Worm (Caenorhabditis elegans) whole organism, L4 larva: ENCODE data around the gene F52B10.3.

Source experiments
- D1046.2 ChIP-seq: fragments of 200-800 bp; sonication (Bioruptor generic); IDR thresholded peaks from 2 replicates; pipeline ENCODE4 v1.3.6; 2022; ENCODE audit warnings: missing genetic modification characterization, missing compliant biosample characterization
- F26F4.8 ChIP-seq: fragments of 200-800 bp; sonication (Bioruptor generic); conservative IDR thresholded peaks from 2 replicates; pipeline ENCODE4 v1.3.6; 2022; ENCODE audit warnings: missing genetic modification characterization, missing compliant biosample characterization
- F49E8.2 ChIP-seq: sonication (generic microtip); optimal IDR thresholded peaks from 2 replicates; lab custom pipeline; 2016; ENCODE audit warnings: missing compliant biosample characterization, mild to moderate bottlenecking, missing genetic modification characterization, borderline replicate concordance
- R02D3.7 ChIP-seq: fragments of 150-350 bp; sonication (generic microtip); optimal IDR thresholded peaks from 3 replicates; lab custom pipeline; 2014; ENCODE audit warnings: missing biosample characterization, missing genetic modification characterization
- T20F7.1 ChIP-seq: fragments of 200-800 bp; sonication (Bioruptor generic); optimal IDR thresholded peaks from 2 replicates; lab custom pipeline; 2018; ENCODE audit warnings: mild to moderate bottlenecking, missing genetic modification characterization, missing compliant biosample characterization
- T26A8.4 ChIP-seq: fragments of 200-800 bp; sonication (Bioruptor generic); IDR thresholded peaks from 2 replicates; pipeline ENCODE4 v1.3.6; 2022; ENCODE audit warnings: missing genetic modification characterization, missing compliant biosample characterization
- Y105C5A.15 ChIP-seq: fragments of 200-800 bp; sonication (Bioruptor generic); IDR thresholded peaks from 2 replicates; pipeline ENCODE4 v1.3.6; 2022; ENCODE audit warnings: missing genetic modification characterization, missing compliant biosample characterization
- Y48G9A.11 ChIP-seq: fragments of 200-800 bp; sonication (Bioruptor generic); IDR thresholded peaks from 2 replicates; pipeline ENCODE4 v1.3.6; 2022; ENCODE audit warnings: missing genetic modification reagents, missing genetic modification characterization, missing compliant biosample characterization
- Y5F2A.4 ChIP-seq: fragments of 200-800 bp; sonication (Bioruptor generic); optimal IDR thresholded peaks from 2 replicates; lab custom pipeline; 2018; ENCODE audit warnings: mild to moderate bottlenecking, missing genetic modification characterization, missing compliant biosample characterization
- ZK337.2 ChIP-seq: fragments of 200-800 bp; sonication (Bioruptor generic); IDR thresholded peaks from 2 replicates; pipeline ENCODE4 v1.3.6; 2022; ENCODE audit warnings: missing genetic modification reagents, missing genetic modification characterization, missing compliant biosample characterization
- ZK546.5 ChIP-seq, 2 experiments: sonication (generic microtip); optimal IDR thresholded peaks; 2 replicates each; lab custom pipeline; 2017; ENCODE audit warnings: missing biosample characterization in 2 of 2, missing genetic modification characterization in 2 of 2
- aly-2 ChIP-seq: sonication (generic microtip); optimal IDR thresholded peaks from 2 replicates; lab custom pipeline; 2018; ENCODE audit warnings: missing biosample characterization, missing genetic modification characterization
- ama-1 ChIP-seq: fragments of 150-350 bp; optimal IDR thresholded peaks from 2 replicates; lab custom pipeline; 2014; ENCODE audit warnings: inconsistent platforms, mixed read lengths
- ceh-28 ChIP-seq: fragments of 150-350 bp; optimal IDR thresholded peaks from 2 replicates; lab custom pipeline; 2014; ENCODE audit warnings: missing biosample characterization, missing genetic modification reagents, missing genetic modification characterization
- ceh-32 ChIP-seq: sonication (generic microtip); optimal IDR thresholded peaks from 2 replicates; lab custom pipeline; 2016; ENCODE audit warnings: mild to moderate bottlenecking, missing genetic modification characterization, missing compliant biosample characterization; ENCODE audit not compliant: poor library complexity
- ceh-44 ChIP-seq: fragments of 200-800 bp; sonication (Bioruptor generic); IDR thresholded peaks from 2 replicates; pipeline ENCODE4 v1.3.6; 2022; ENCODE audit warnings: missing genetic modification reagents, missing genetic modification characterization, missing compliant biosample characterization
- ces-1 ChIP-seq: fragments of 150-350 bp; sonication (generic microtip); optimal IDR thresholded peaks from 4 replicates; lab custom pipeline; 2014; ENCODE audit warnings: missing biosample characterization, missing genetic modification reagents, missing genetic modification characterization
- cey-2 ChIP-seq: sonication (generic microtip); optimal IDR thresholded peaks from 3 replicates; lab custom pipeline; 2017; ENCODE audit warnings: missing genetic modification characterization, mild to moderate bottlenecking, missing compliant biosample characterization, antibody characterized with exemption, borderline replicate concordance; ENCODE audit not compliant: insufficient read depth
- daf-8 ChIP-seq: fragments of 200-800 bp; sonication (Bioruptor generic); IDR thresholded peaks from 2 replicates; pipeline ENCODE4 v1.3.6; 2022; ENCODE audit warnings: missing genetic modification characterization, missing compliant biosample characterization
- dpl-1 ChIP-seq: fragments of 150-350 bp; optimal IDR thresholded peaks from 2 replicates; lab custom pipeline; 2014; ENCODE audit warnings: missing biosample characterization, missing genetic modification reagents, missing genetic modification characterization
- duxl-1 ChIP-seq: sonication (generic microtip); optimal IDR thresholded peaks from 2 replicates; lab custom pipeline; 2016; ENCODE audit warnings: mild to moderate bottlenecking, missing genetic modification characterization, moderate library complexity, missing compliant biosample characterization; ENCODE audit not compliant: poor library complexity
- dve-1 ChIP-seq: sonication (generic microtip); optimal IDR thresholded peaks from 2 replicates; lab custom pipeline; 2017; ENCODE audit warnings: antibody characterized with exemption, mild to moderate bottlenecking, missing genetic modification characterization, missing compliant biosample characterization; ENCODE audit not compliant: insufficient read depth
- egl-27 ChIP-seq: sonication (generic microtip); optimal IDR thresholded peaks from 3 replicates; lab custom pipeline; 2017; ENCODE audit warnings: missing biosample characterization, missing genetic modification reagents, missing genetic modification characterization
- egl-43 ChIP-seq: fragments of 200-800 bp; sonication (Bioruptor generic); IDR thresholded peaks from 2 replicates; pipeline ENCODE4 v1.3.6; 2022; ENCODE audit warnings: missing genetic modification reagents, missing genetic modification characterization, missing compliant biosample characterization
- fos-1 ChIP-seq: fragments of 150-350 bp; optimal IDR thresholded peaks from 2 replicates; lab custom pipeline; 2014; ENCODE audit warnings: missing biosample characterization, missing genetic modification characterization
- hif-1 ChIP-seq, 2 experiments: sonication (generic microtip); optimal IDR thresholded peaks; 2 replicates each; lab custom pipeline; 2016 to 2017; ENCODE audit warnings: missing compliant biosample characterization in 2 of 2, missing genetic modification characterization in 2 of 2, missing genetic modification reagents in 2 of 2, missing genotype in 2 of 2, mild to moderate bottlenecking in 1 of 2
- hlh-30 ChIP-seq: sonication (generic microtip); optimal IDR thresholded peaks from 2 replicates; lab custom pipeline; 2017; ENCODE audit warnings: antibody characterized with exemption, mild to moderate bottlenecking, missing genetic modification characterization, missing compliant biosample characterization; ENCODE audit not compliant: insufficient read depth
- lim-7 ChIP-seq: fragments of 200-800 bp; sonication (Bioruptor generic); IDR thresholded peaks from 2 replicates; pipeline ENCODE4 v1.3.6; 2022; ENCODE audit warnings: missing genetic modification characterization, missing compliant biosample characterization
- lin-13 ChIP-seq: fragments of 150-350 bp; optimal IDR thresholded peaks from 2 replicates; lab custom pipeline; 2014; ENCODE audit warnings: missing biosample characterization, missing genetic modification reagents, missing genetic modification characterization
- madf-5 ChIP-seq, 2 experiments: fragments of 200-800 bp; sonication (Bioruptor generic); IDR thresholded peaks; 2 replicates each; pipeline ENCODE4 v1.3.6; 2022; ENCODE audit warnings: missing compliant biosample characterization in 2 of 2, missing genetic modification characterization in 2 of 2
- mdl-1 ChIP-seq, 2 experiments: fragments of 150-350 bp in 1 of 2; sonication (generic microtip) in 1 of 2; optimal IDR thresholded peaks; 2 replicates each; lab custom pipeline; 2014 to 2017; ENCODE audit warnings: missing biosample characterization in 2 of 2, missing genetic modification characterization in 2 of 2
- nhr-102 ChIP-seq: sonication (generic microtip); optimal IDR thresholded peaks from 2 replicates; lab custom pipeline; 2016; ENCODE audit warnings: mild to moderate bottlenecking, missing genetic modification characterization, moderate library complexity, missing compliant biosample characterization
- nhr-11 ChIP-seq: fragments of 150-350 bp; optimal IDR thresholded peaks from 2 replicates; lab custom pipeline; 2014; ENCODE audit warnings: missing biosample characterization, missing genetic modification characterization
- nhr-111 ChIP-seq: fragments of 200-800 bp; sonication (Bioruptor generic); optimal IDR thresholded peaks from 2 replicates; lab custom pipeline; 2018; ENCODE audit warnings: mild to moderate bottlenecking, missing genetic modification characterization, missing compliant biosample characterization
- nhr-237 ChIP-seq: sonication (generic microtip); optimal IDR thresholded peaks from 2 replicates; lab custom pipeline; 2017; ENCODE audit warnings: missing biosample characterization, missing genetic modification characterization
- nhr-41 ChIP-seq: fragments of 200-800 bp; sonication (Bioruptor generic); IDR thresholded peaks from 2 replicates; pipeline ENCODE4 v1.3.6; 2022; ENCODE audit warnings: missing genetic modification reagents, missing genetic modification characterization, missing compliant biosample characterization
- nhr-48 ChIP-seq: sonication (generic microtip); optimal IDR thresholded peaks from 2 replicates; lab custom pipeline; 2016; ENCODE audit warnings: mild to moderate bottlenecking, missing genetic modification characterization, missing compliant biosample characterization
- pha-4 ChIP-seq, 2 experiments: fragments of 150-350 bp in 1 of 2; fragments of 200-800 bp in 1 of 2; sonication (Bioruptor generic) in 1 of 2; IDR thresholded peaks in 1 of 2; optimal IDR thresholded peaks in 1 of 2; 2 replicates each; pipeline versions ENCODE4 v1.3.6 to Lab custom; 2014 to 2022; ENCODE audit warnings: missing genetic modification characterization in 2 of 2, missing genetic modification reagents in 2 of 2, missing biosample characterization in 1 of 2, missing compliant biosample characterization in 1 of 2
- pqm-1 ChIP-seq: sonication (generic microtip); optimal IDR thresholded peaks from 2 replicates; lab custom pipeline; 2017; ENCODE audit warnings: missing biosample characterization, missing genetic modification characterization
- rbr-2 ChIP-seq: sonication (generic microtip); optimal IDR thresholded peaks from 2 replicates; lab custom pipeline; 2016; ENCODE audit warnings: missing genotype, missing genetic modification characterization, missing compliant biosample characterization
- sdz-12 ChIP-seq: fragments of 200-800 bp; sonication (Bioruptor generic); optimal IDR thresholded peaks from 2 replicates; lab custom pipeline; 2018; ENCODE audit warnings: mild to moderate bottlenecking, missing genetic modification characterization, missing compliant biosample characterization
- set-16 ChIP-seq: fragments of 200-800 bp; sonication (Bioruptor generic); IDR thresholded peaks from 2 replicates; pipeline ENCODE4 v1.3.6; 2022; ENCODE audit warnings: missing genetic modification reagents, missing genetic modification characterization, missing compliant biosample characterization
- snpc-4 ChIP-seq: fragments of 150-350 bp; optimal IDR thresholded peaks from 2 replicates; lab custom pipeline; 2014; ENCODE audit warnings: missing biosample characterization, missing genetic modification characterization
- spr-1 ChIP-seq: sonication (generic microtip); optimal IDR thresholded peaks from 2 replicates; lab custom pipeline; 2016; ENCODE audit warnings: mild to moderate bottlenecking, missing genetic modification characterization, missing compliant biosample characterization
- tag-97 ChIP-seq: fragments of 200-800 bp; sonication (Bioruptor generic); IDR thresholded peaks from 2 replicates; pipeline ENCODE4 v1.3.6; 2022; ENCODE audit warnings: missing genetic modification characterization, missing compliant biosample characterization
- unc-130 ChIP-seq: sonication (generic microtip); optimal IDR thresholded peaks from 2 replicates; lab custom pipeline; 2016; ENCODE audit warnings: missing genetic modification reagents, missing genetic modification characterization, missing compliant biosample characterization
- unc-39 ChIP-seq: sonication (generic microtip); optimal IDR thresholded peaks from 2 replicates; lab custom pipeline; 2017; ENCODE audit warnings: missing biosample characterization, missing genetic modification characterization
- vab-7 ChIP-seq: fragments of 200-800 bp; sonication (Bioruptor generic); IDR thresholded peaks from 2 replicates; pipeline ENCODE4 v1.3.6; 2022; ENCODE audit warnings: missing genetic modification reagents, missing genetic modification characterization, missing compliant biosample characterization
- zag-1 ChIP-seq: fragments of 150-350 bp; optimal IDR thresholded peaks from 2 replicates; lab custom pipeline; 2014; ENCODE audit warnings: missing biosample characterization, missing genetic modification characterization
- ztf-11 ChIP-seq: fragments of 150-350 bp; optimal IDR thresholded peaks from 2 replicates; lab custom pipeline; 2014; ENCODE audit warnings: missing biosample characterization, missing genetic modification characterization

F52B10.3 gene

DNA sequence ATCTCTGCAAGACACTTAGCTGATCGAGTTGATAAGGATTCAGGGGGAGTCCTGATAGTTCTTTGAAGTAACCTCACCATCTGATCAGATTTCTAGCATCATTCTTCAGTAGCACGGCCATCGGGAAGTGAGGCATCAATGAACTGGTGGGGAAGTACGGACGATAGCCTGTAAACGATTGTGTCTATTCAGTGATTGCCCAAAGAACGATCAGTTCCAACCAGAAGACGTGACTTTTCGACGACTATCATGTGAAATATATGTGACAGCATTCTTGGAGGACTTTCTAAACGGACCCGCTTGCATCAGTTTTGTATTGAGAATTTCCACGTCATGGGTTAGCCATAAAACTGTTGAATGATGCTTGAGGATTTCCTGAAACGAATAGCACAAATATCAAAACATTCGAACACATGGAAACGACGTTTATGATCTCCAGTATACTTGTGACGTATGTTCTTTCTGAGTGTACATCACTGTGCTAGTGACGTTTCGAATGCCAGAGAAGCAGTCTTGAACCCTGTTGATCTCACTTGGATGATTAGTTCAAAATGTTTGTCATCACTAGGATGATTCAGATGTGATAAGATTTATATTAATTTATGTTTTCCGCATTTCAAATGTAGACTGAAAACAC, 5.0 kb downstream of the F52B10.3 start (continued):
- TF ChIP-seq dve-1 (no peak), hlh-30 (peak; percentile 57), lim-7 (no peak), sdz-12 (no peak), nhr-41 (GFP tag; lab: Robert Waterston, UW) (no peak), spr-1 (tag; lab: Kevin White, UChicago) (no peak), dpl-1 (GFP tag; lab: Kevin White, UChicago) (no peak), R02D3.7 (no peak), egl-43 (no peak), tag-97 (GFP tag; lab: Robert Waterston, UW) (no peak), pha-4 (GFP tag; IDR thresholded peaks at IDR 0.05; lab: Robert Waterston, UW) (no peak), pha-4 (tag; optimal IDR thresholded peaks at IDR 0.05; lab: Kevin White, UChicago) (no peak), nhr-11 (no peak), duxl-1 (tag; lab: Kevin White, UChicago) (peak; percentile 12), ztf-11 (tag; lab: Kevin White, UChicago) (no peak), ama-1 (lab: Kevin White, UChicago) (no peak), vab-7 (GFP tag; lab: Robert Waterston, UW) (no peak), zag-1 (tag; lab: Kevin White, UChicago) (no peak), hif-1 (tag; optimal IDR thresholded peaks at IDR 0.05; lab: Kevin White, UChicago) (peak in 1 of 2 experiments; percentile 2), madf-5 (GFP tag; IDR thresholded peaks at IDR 0.05; lab: Robert Waterston, UW) (no peak), T20F7.1 (GFP tag; lab: Kevin White, UChicago) (no peak), Y48G9A.11 (GFP tag; lab: Robert Waterston, UW) (no peak), ZK546.5 (tag; optimal IDR thresholded peaks at IDR 0.05; lab: Kevin White, UChicago) (no peak), T26A8.4 (GFP tag; lab: Robert Waterston, UW) (no peak), unc-39 (tag; lab: Kevin White, UChicago) (no peak), F26F4.8 (GFP tag; lab: Robert Waterston, UW) (no peak), mdl-1 (tag; optimal IDR thresholded peaks at IDR 0.05; lab: Kevin White, UChicago) (no peak), aly-2 (tag; lab: Kevin White, UChicago) (no peak), ceh-32 (tag; lab: Kevin White, UChicago) (no peak), unc-130 (no peak), nhr-237 (tag; lab: Kevin White, UChicago) (no peak), nhr-48 (tag; lab: Kevin White, UChicago) (peak; percentile 71), nhr-111 (GFP tag; lab: Kevin White, UChicago) (no peak), fos-1 (no peak), rbr-2 (tag; lab: Kevin White, UChicago) (peak; percentile 7), ZK337.2 (no peak), Y5F2A.4 (GFP tag; lab: Kevin White, UChicago) (no peak), cey-2 (tag; lab: Kevin White, UChicago) (no peak), F49E8.2 (tag; lab: Kevin White, UChicago) (no peak), ceh-44 (no peak), lin-13 (GFP tag; lab: Kevin White, UChicago) (no peak), set-16 (GFP tag; lab: Robert Waterston, UW) (no peak), D1046.2 (GFP tag; lab: Robert Waterston, UW) (no peak), ces-1 (GFP tag; lab: Kevin White, UChicago) (no peak), ceh-28 (tag; lab: Kevin White, UChicago) (no peak), egl-27 (no peak), snpc-4 (tag; lab: Kevin White, UChicago) (no peak), daf-8 (GFP tag; lab: Robert Waterston, UW) (no peak), pqm-1 (no peak), nhr-102 (tag; lab: Kevin White, UChicago) (no peak), Y105C5A.15 (no peak)
